Fruit fly (Drosophila melanogaster) whole organism, embryonic: ENCODE data around the gene CG3909.

Experiments
- Abd-B ChIP-seq: fragments of 200-800 bp; sonication (Bioruptor generic); optimal IDR thresholded peaks from 2 replicates; lab custom pipeline; 2018; ENCODE audit warnings: missing biosample characterization, mild to moderate bottlenecking, missing genetic modification characterization, moderate library complexity
- CG10147 ChIP-seq: fragments of 200-800 bp; sonication (Bioruptor generic); optimal IDR thresholded peaks from 2 replicates; lab custom pipeline; 2019; ENCODE audit warnings: missing biosample characterization, mild to moderate bottlenecking, missing genetic modification characterization, moderate library complexity
- CG10431 ChIP-seq: fragments of 200-800 bp; sonication (Bioruptor generic); optimal IDR thresholded peaks from 3 replicates; lab custom pipeline; 2018; ENCODE audit warnings: missing biosample characterization, mild to moderate bottlenecking, missing genetic modification characterization
- CG13287 ChIP-seq: fragments of 200-800 bp; sonication (Bioruptor generic); IDR thresholded peaks from 2 replicates; pipeline ENCODE4 v1.3.6; 2022; ENCODE audit warnings: missing biosample characterization, missing genetic modification characterization; ENCODE audit not compliant: partially characterized antibody
- CG14014 ChIP-seq: fragments of 200-800 bp; sonication (Bioruptor generic); IDR thresholded peaks from 2 replicates; pipeline ENCODE4 v1.3.6; 2022; ENCODE audit warnings: missing biosample characterization, missing genetic modification characterization
- CG14050 ChIP-seq: fragments of 200-800 bp; sonication (Bioruptor generic); IDR thresholded peaks from 3 replicates; pipeline ENCODE4 v1.3.6; 2022; ENCODE audit warnings: missing biosample characterization, missing genetic modification characterization
- CG15269 ChIP-seq: fragments of 200-800 bp; sonication (Bioruptor generic); optimal IDR thresholded peaks from 2 replicates; lab custom pipeline; 2018; ENCODE audit warnings: missing biosample characterization, mild to moderate bottlenecking, missing genetic modification characterization, moderate library complexity
- CG15696 ChIP-seq: fragments of 200-800 bp; sonication (Bioruptor generic); optimal IDR thresholded peaks from 2 replicates; lab custom pipeline; 2019; ENCODE audit warnings: missing biosample characterization, mild to moderate bottlenecking, missing genetic modification characterization, moderate library complexity
- CG17328 ChIP-seq: fragments of 200-800 bp; sonication (Bioruptor generic); IDR thresholded peaks from 2 replicates; pipeline ENCODE4 v1.3.6; 2022; ENCODE audit warnings: missing biosample characterization, missing genetic modification characterization
- CG1832 ChIP-seq: fragments of 200-800 bp; sonication (Bioruptor generic); optimal IDR thresholded peaks from 2 replicates; lab custom pipeline; 2017; ENCODE audit warnings: missing biosample characterization, mild to moderate bottlenecking, missing genetic modification characterization, inconsistent platforms
- CG2199 ChIP-seq: fragments of 200-800 bp; sonication (Bioruptor generic); IDR thresholded peaks from 3 replicates; pipeline ENCODE4 v1.3.6; 2022; ENCODE audit warnings: missing biosample characterization, missing genetic modification characterization
- CG2712 ChIP-seq: fragments of 200-800 bp; optimal IDR thresholded peaks from 3 replicates; lab custom pipeline; 2019; ENCODE audit warnings: missing biosample characterization, mild to moderate bottlenecking, missing genetic modification characterization, moderate library complexity
- CG3163 ChIP-seq: fragments of 200-800 bp; sonication (Bioruptor generic); optimal IDR thresholded peaks from 3 replicates; lab custom pipeline; 2016; ENCODE audit warnings: missing biosample characterization, missing genetic modification characterization
- CG42726 ChIP-seq: fragments of 200-800 bp; sonication (Bioruptor generic); IDR thresholded peaks from 2 replicates; pipeline ENCODE4 v1.3.6; 2022; ENCODE audit warnings: missing biosample characterization, missing genetic modification characterization; ENCODE audit not compliant: partially characterized antibody
- CG4617 ChIP-seq: fragments of 200-800 bp; sonication (Bioruptor generic); optimal IDR thresholded peaks from 3 replicates; lab custom pipeline; 2016; ENCODE audit warnings: missing biosample characterization, missing genetic modification characterization, borderline replicate concordance
- CG6654 ChIP-seq: fragments of 200-800 bp; sonication (Bioruptor generic); optimal IDR thresholded peaks from 2 replicates; lab custom pipeline; 2017; ENCODE audit warnings: missing biosample characterization, mild to moderate bottlenecking, missing genetic modification characterization
- CG7357 ChIP-seq: fragments of 200-800 bp; sonication (Bioruptor generic); IDR thresholded peaks from 3 replicates; pipeline ENCODE4 v1.3.6; 2022; ENCODE audit warnings: missing biosample characterization, missing genetic modification characterization
- CG8290 ChIP-seq, 3 experiments: fragments of 200-800 bp; sonication (Bioruptor generic); optimal IDR thresholded peaks; 2 replicates each; lab custom pipeline; 2016 to 2019; ENCODE audit warnings: missing biosample characterization in 3 of 3, missing genetic modification characterization in 3 of 3, mild to moderate bottlenecking in 2 of 3, moderate library complexity in 1 of 3
- CG9932 ChIP-seq: fragments of 200-800 bp; sonication (Bioruptor generic); IDR thresholded peaks from 2 replicates; pipeline ENCODE4 v1.3.6; 2022; ENCODE audit warnings: missing biosample characterization, missing genetic modification characterization
- Dbx ChIP-seq: fragments of 200-800 bp; sonication (Bioruptor generic); IDR thresholded peaks from 3 replicates; pipeline ENCODE4 v1.3.6; 2022; ENCODE audit warnings: missing biosample characterization, missing genetic modification characterization
- Deaf1 ChIP-seq: fragments of 200-800 bp; optimal IDR thresholded peaks from 3 replicates; lab custom pipeline; 2019; ENCODE audit warnings: missing biosample characterization, mild to moderate bottlenecking, missing genetic modification characterization, moderate library complexity
- Hr78 ChIP-seq, 2 experiments: fragments of 200-800 bp in 1 of 2; fragments of >200 bp in 1 of 2; sonication (Bioruptor generic) in 1 of 2; optimal IDR thresholded peaks; 2 replicates each; lab custom pipeline; 2017 to 2019; ENCODE audit warnings: missing biosample characterization in 2 of 2, missing genetic modification characterization in 2 of 2, mild to moderate bottlenecking in 1 of 2, moderate library complexity in 1 of 2
- Mrtf ChIP-seq: fragments of 200-800 bp; sonication (Bioruptor generic); IDR thresholded peaks from 3 replicates; pipeline ENCODE4 v1.3.6; 2022; ENCODE audit warnings: missing biosample characterization, missing genetic modification characterization
- Pdp1 ChIP-seq, 2 experiments: fragments of 200-800 bp; sonication (Bioruptor generic); optimal IDR thresholded peaks; 3 replicates each; lab custom pipeline; 2016; ENCODE audit warnings: missing biosample characterization in 2 of 2, missing genetic modification characterization in 2 of 2, mild to moderate bottlenecking in 1 of 2, moderate library complexity in 1 of 2
- cg ChIP-seq: fragments of 200-800 bp; sonication (Bioruptor generic); optimal IDR thresholded peaks from 3 replicates; lab custom pipeline; 2019; ENCODE audit warnings: missing biosample characterization, mild to moderate bottlenecking, missing genetic modification characterization, moderate library complexity
- ci ChIP-seq: fragments of 200-800 bp; sonication (Bioruptor generic); IDR thresholded peaks from 3 replicates; pipeline ENCODE4 v1.3.6; 2022; ENCODE audit warnings: missing biosample characterization, missing genetic modification characterization
- dmrt11E ChIP-seq: fragments of 200-800 bp; sonication (Bioruptor generic); optimal IDR thresholded peaks from 3 replicates; lab custom pipeline; 2018; ENCODE audit warnings: missing biosample characterization, mild to moderate bottlenecking, missing genetic modification characterization, moderate library complexity
- dmrt99B ChIP-seq: fragments of 200-800 bp; sonication (Bioruptor generic); optimal IDR thresholded peaks from 2 replicates; lab custom pipeline; 2018; ENCODE audit warnings: missing biosample characterization, mild to moderate bottlenecking, missing genetic modification characterization, moderate library complexity
- emc ChIP-seq: fragments of 200-800 bp; sonication (Bioruptor generic); optimal IDR thresholded peaks from 2 replicates; lab custom pipeline; 2016; ENCODE audit warnings: missing biosample characterization, missing genetic modification characterization
- ftz-f1 ChIP-seq: fragments of 200-800 bp; sonication (Bioruptor generic); optimal IDR thresholded peaks from 2 replicates; lab custom pipeline; 2016; ENCODE audit warnings: missing biosample characterization, missing genetic modification characterization
- gcm2 ChIP-seq: fragments of 200-800 bp; sonication (Bioruptor generic); optimal IDR thresholded peaks from 2 replicates; lab custom pipeline; 2016; ENCODE audit warnings: missing biosample characterization, missing genetic modification characterization
- gsb-n ChIP-seq: fragments of 200-800 bp; sonication (Bioruptor generic); optimal IDR thresholded peaks from 3 replicates; lab custom pipeline; 2018; ENCODE audit warnings: missing biosample characterization, mild to moderate bottlenecking, missing genetic modification characterization
- hb ChIP-seq: fragments of 200-800 bp; sonication (Bioruptor generic); IDR thresholded peaks from 3 replicates; pipeline ENCODE4 v1.3.6; 2022; ENCODE audit warnings: missing biosample characterization, missing genetic modification characterization; ENCODE audit not compliant: partially characterized antibody
- her ChIP-seq: fragments of 200-800 bp; sonication (Bioruptor generic); optimal IDR thresholded peaks from 2 replicates; lab custom pipeline; 2016; ENCODE audit warnings: missing biosample characterization, missing genetic modification characterization
- kay ChIP-seq: fragments of 200-800 bp; sonication (Bioruptor generic); optimal IDR thresholded peaks from 2 replicates; lab custom pipeline; 2016; ENCODE audit warnings: missing biosample characterization, missing genetic modification characterization
- knrl ChIP-seq: fragments of 200-800 bp; sonication (Bioruptor generic); IDR thresholded peaks from 3 replicates; pipeline ENCODE4 v1.3.6; 2022; ENCODE audit warnings: missing biosample characterization, missing genetic modification characterization; ENCODE audit not compliant: partially characterized antibody
- lab ChIP-seq: fragments of 200-800 bp; sonication (Bioruptor generic); optimal IDR thresholded peaks from 3 replicates; lab custom pipeline; 2017; ENCODE audit warnings: missing biosample characterization, missing genetic modification characterization, mild to moderate bottlenecking, moderate library complexity, missing genetic modification reagents
- lov ChIP-seq, 2 experiments: fragments of 200-800 bp in 1 of 2; fragments of >200 bp in 1 of 2; sonication (Bioruptor generic) in 1 of 2; IDR thresholded peaks in 1 of 2; optimal IDR thresholded peaks in 1 of 2; 2 replicates in 1 of 2; 3 replicates in 1 of 2; pipeline versions ENCODE4 v1.3.6 to Lab custom; 2017 to 2022; ENCODE audit warnings: missing biosample characterization in 1 of 2, missing genetic modification characterization in 1 of 2
- nau ChIP-seq: fragments of 200-800 bp; sonication (Bioruptor generic); optimal IDR thresholded peaks from 3 replicates; lab custom pipeline; 2017; ENCODE audit warnings: missing biosample characterization, mild to moderate bottlenecking, missing genetic modification characterization, missing genetic modification reagents
- pb ChIP-seq: fragments of 200-800 bp; sonication (Bioruptor generic); optimal IDR thresholded peaks from 3 replicates; lab custom pipeline; 2016; ENCODE audit warnings: missing biosample characterization, missing genetic modification characterization
- salm ChIP-seq: fragments of 200-800 bp; sonication (Bioruptor generic); optimal IDR thresholded peaks from 2 replicates; lab custom pipeline; 2018; ENCODE audit warnings: missing biosample characterization, mild to moderate bottlenecking, missing genetic modification characterization
- sd ChIP-seq: fragments of 200-800 bp; sonication (Bioruptor generic); optimal IDR thresholded peaks from 3 replicates; lab custom pipeline; 2018; ENCODE audit warnings: missing biosample characterization, mild to moderate bottlenecking, missing genetic modification characterization, moderate library complexity
- sqz ChIP-seq: fragments of 200-800 bp; sonication (Bioruptor generic); optimal IDR thresholded peaks from 3 replicates; lab custom pipeline; 2018; ENCODE audit warnings: missing biosample characterization, mild to moderate bottlenecking, missing genetic modification characterization
- stwl ChIP-seq: fragments of 200-800 bp; sonication (Bioruptor generic); optimal IDR thresholded peaks from 3 replicates; lab custom pipeline; 2018; ENCODE audit warnings: missing biosample characterization, mild to moderate bottlenecking, missing genetic modification characterization, moderate library complexity
- usp ChIP-seq: fragments of >200 bp; optimal IDR thresholded peaks from 2 replicates; lab custom pipeline; 2017; ENCODE audit warnings: missing biosample characterization, missing genetic modification characterization
- vvl ChIP-seq: fragments of 200-800 bp; sonication (Bioruptor generic); IDR thresholded peaks from 2 replicates; pipeline ENCODE4 v1.3.6; 2022; ENCODE audit warnings: missing biosample characterization, missing genetic modification characterization

The CG3909 gene

DNA sequence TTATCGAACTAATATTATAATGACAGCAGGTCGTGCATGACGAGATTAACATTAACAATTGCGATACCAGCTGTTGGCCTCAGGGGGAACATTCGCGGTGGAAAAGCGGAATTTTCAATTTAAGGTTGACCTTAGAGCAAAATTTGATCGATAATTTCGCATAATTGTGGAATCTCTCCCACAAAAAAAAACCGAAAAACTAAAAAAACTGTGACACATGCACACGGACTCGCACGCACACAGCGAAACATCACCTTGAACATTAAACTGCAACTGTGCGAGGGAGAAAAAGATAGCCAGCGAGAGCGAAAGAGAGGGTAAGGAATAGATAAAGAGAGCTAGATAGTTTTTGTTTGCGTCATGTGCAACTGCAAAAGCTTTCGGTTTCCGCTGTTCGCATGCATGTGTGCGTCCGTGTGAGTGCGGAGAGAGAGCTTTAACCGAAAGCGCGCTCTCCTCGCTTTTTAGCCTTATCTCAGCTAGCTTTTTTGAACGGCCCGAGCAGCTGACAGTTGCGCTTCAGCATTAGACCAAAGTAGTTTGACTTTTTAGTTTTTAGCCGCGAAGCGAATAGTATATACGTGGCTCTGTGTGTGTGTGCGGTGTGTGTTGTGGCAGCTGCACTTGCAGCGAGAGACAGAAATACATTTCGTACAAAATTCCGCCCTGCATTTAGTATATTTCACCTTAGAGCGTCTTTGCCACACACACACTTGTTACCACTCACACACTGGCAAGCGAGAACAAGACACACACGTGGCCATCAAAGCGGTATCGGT is 50.4 kb downstream of the CG3909 start (continued):
- TF ChIP-seq vvl (GFP tag; lab: Robert Waterston, UW) (no peak; the same call in none of the 2 replicates), CG7357 (GFP tag; lab: Robert Waterston, UW) (no peak), CG15269 (tag; lab: Kevin White, UChicago) (peak; percentile 40), stwl (tag; lab: Kevin White, UChicago) (no peak), CG15696 (no peak), Dbx (GFP tag; lab: Robert Waterston, UW) (peak; percentile 40; the same call in 1 of the 3 replicates), Deaf1 (tag; lab: Kevin White, UChicago) (peak; percentile 55), CG42726 (0 out of 2 replicates have a peak, but pooled peaks have one; percentile 17), usp (no peak), knrl (GFP tag; lab: Robert Waterston, UW) (0 out of 3 replicates have a peak, but pooled peaks have one; percentile 35), salm (tag; lab: Kevin White, UChicago) (no peak), cg (peak; percentile 87), CG10147 (GFP tag; lab: Kevin White, UChicago) (no peak), CG2712 (tag; lab: Kevin White, UChicago) (no peak), CG1832 (GFP tag; lab: Kevin White, UChicago) (peak; percentile 55), CG2199 (GFP tag; lab: Robert Waterston, UW) (no peak), CG14014 (GFP tag; lab: Robert Waterston, UW) (peak; percentile 42; the same call in 1 of the 2 replicates), nau (GFP tag; lab: Kevin White, UChicago) (peak; percentile 55), her (GFP tag; lab: Kevin White, UChicago) (peak; percentile 20), CG8290 (GFP tag; optimal IDR thresholded peaks at IDR 0.05; lab: Kevin White, UChicago) (no peak), CG8290 (tag; optimal IDR thresholded peaks at IDR 0.05; lab: Kevin White, UChicago) (peak in 1 of 2 experiments; percentile 14), lov (optimal IDR thresholded peaks at IDR 0.05; lab: Kevin White, UChicago) (no peak), lov (GFP tag; IDR thresholded peaks at IDR 0.05; lab: Robert Waterston, UW) (0 out of 3 replicates have a peak, but pooled peaks have one; percentile 21), sqz (GFP tag; lab: Kevin White, UChicago) (peak; percentile 50), emc (GFP tag; lab: Kevin White, UChicago) (no peak), Hr78 (GFP tag; optimal IDR thresholded peaks at IDR 0.05; lab: Kevin White, UChicago) (peak in 1 of 2 experiments; percentile 40), Abd-B (GFP tag; lab: Kevin White, UChicago) (no peak), hb (no peak), kay (GFP tag; lab: Kevin White, UChicago) (peak; percentile 29), pb (GFP tag; lab: Kevin White, UChicago) (no peak), Mrtf (no peak), ftz-f1 (GFP tag; lab: Kevin White, UChicago) (peak; percentile 90), Pdp1 (GFP tag; optimal IDR thresholded peaks at IDR 0.05; lab: Kevin White, UChicago) (peak in 1 of 2 experiments; percentile 92), CG14050 (GFP tag; lab: Robert Waterston, UW) (no peak), ci (peak; percentile 77; the same call in 2 of the 3 replicates), CG6654 (no peak), CG13287 (peak; percentile 44), CG17328 (0 out of 2 replicates have a peak, but pooled peaks have one; percentile 26), CG10431 (GFP tag; lab: Kevin White, UChicago) (no peak), CG4617 (no peak), dmrt11E (tag; lab: Kevin White, UChicago) (no peak), gsb-n (tag; lab: Kevin White, UChicago) (no peak), dmrt99B (no peak), sd (peak; percentile 20), CG9932 (0 out of 2 replicates have a peak, but pooled peaks have one; percentile 22), gcm2 (GFP tag; lab: Kevin White, UChicago) (no peak), lab (peak; percentile 19), CG3163 (GFP tag; lab: Kevin White, UChicago) (peak; percentile 9)
